Fruit fly (Drosophila melanogaster) whole organism, embryonic: ENCODE results near the gene ph-p.

Experiments
- Ada2b ChIP-seq: fragments of 200-800 bp; sonication (Bioruptor generic); IDR thresholded peaks from 2 replicates; pipeline ENCODE4 v1.3.6; 2022; ENCODE audit warnings: missing biosample characterization, missing genetic modification characterization
- B-H1 ChIP-seq: fragments of 200-800 bp; sonication (Bioruptor generic); IDR thresholded peaks from 3 replicates; pipeline ENCODE4 v1.3.6; 2022; ENCODE audit warnings: missing biosample characterization, missing genetic modification characterization
- Bdp1 ChIP-seq: fragments of 200-800 bp; sonication (Bioruptor generic); optimal IDR thresholded peaks from 3 replicates; lab custom pipeline; 2016; ENCODE audit warnings: missing biosample characterization, missing genetic modification characterization
- CG10959 ChIP-seq: fragments of 200-800 bp; sonication (Bioruptor generic); IDR thresholded peaks from 2 replicates; pipeline ENCODE4 v1.3.6; 2022; ENCODE audit warnings: missing biosample characterization, missing genetic modification characterization
- CG11398 ChIP-seq: fragments of 200-800 bp; sonication (Bioruptor generic); optimal IDR thresholded peaks from 2 replicates; lab custom pipeline; 2016; ENCODE audit warnings: missing biosample characterization, missing genetic modification characterization
- CG11695 ChIP-seq: fragments of 200-800 bp; sonication (Bioruptor generic); IDR thresholded peaks from 3 replicates; pipeline ENCODE4 v1.3.6; 2022; ENCODE audit warnings: missing biosample characterization, missing genetic modification characterization
- CG11696 ChIP-seq: fragments of 200-800 bp; sonication (Bioruptor generic); IDR thresholded peaks from 2 replicates; pipeline ENCODE4 v1.3.6; 2022; ENCODE audit warnings: missing biosample characterization, missing genetic modification characterization
- CG13775 ChIP-seq: fragments of 200-800 bp; sonication (Bioruptor generic); optimal IDR thresholded peaks from 3 replicates; lab custom pipeline; 2017; ENCODE audit warnings: missing biosample characterization, mild to moderate bottlenecking, missing genetic modification characterization
- CG14710 ChIP-seq: fragments of 200-800 bp; sonication (Bioruptor generic); optimal IDR thresholded peaks from 3 replicates; lab custom pipeline; 2019; ENCODE audit warnings: missing biosample characterization, mild to moderate bottlenecking, missing genetic modification characterization, moderate library complexity
- CG16863 ChIP-seq: fragments of 200-800 bp; sonication (Bioruptor generic); optimal IDR thresholded peaks from 3 replicates; lab custom pipeline; 2016; ENCODE audit warnings: missing biosample characterization, missing genetic modification characterization
- CG17829 ChIP-seq: fragments of 200-800 bp; optimal IDR thresholded peaks from 2 replicates; lab custom pipeline; 2019; ENCODE audit warnings: missing biosample characterization, mild to moderate bottlenecking, missing genetic modification characterization, moderate library complexity
- CG31441 ChIP-seq: fragments of 200-800 bp; sonication (Bioruptor generic); IDR thresholded peaks from 2 replicates; pipeline ENCODE4 v1.3.6; 2022; ENCODE audit warnings: missing biosample characterization, missing genetic modification characterization
- CG3407 ChIP-seq: fragments of 200-800 bp; sonication (Bioruptor generic); optimal IDR thresholded peaks from 2 replicates; lab custom pipeline; 2018; ENCODE audit warnings: missing biosample characterization, mild to moderate bottlenecking, missing genetic modification characterization
- CG34422 ChIP-seq: fragments of 200-800 bp; sonication (Bioruptor generic); IDR thresholded peaks from 3 replicates; pipeline ENCODE4 v1.3.6; 2022; ENCODE audit warnings: missing biosample characterization, missing genetic modification characterization
- CG4328 ChIP-seq: fragments of 200-800 bp; sonication (Bioruptor generic); optimal IDR thresholded peaks from 3 replicates; lab custom pipeline; 2017; ENCODE audit warnings: missing biosample characterization, missing genetic modification reagents, missing genetic modification characterization
- CG4404 ChIP-seq: fragments of 200-800 bp; sonication (Bioruptor generic); IDR thresholded peaks from 2 replicates; pipeline ENCODE4 v1.3.6; 2022; ENCODE audit warnings: missing biosample characterization, missing genetic modification characterization
- CG7745 ChIP-seq: fragments of 200-800 bp; sonication (Bioruptor generic); optimal IDR thresholded peaks from 2 replicates; lab custom pipeline; 2018; ENCODE audit warnings: missing biosample characterization, mild to moderate bottlenecking, missing genetic modification characterization, moderate library complexity
- CG7963 ChIP-seq: fragments of 200-800 bp; sonication (Bioruptor generic); IDR thresholded peaks from 3 replicates; pipeline ENCODE4 v1.3.6; 2022; ENCODE audit warnings: missing biosample characterization, missing genetic modification characterization; ENCODE audit not compliant: partially characterized antibody
- CG8089 ChIP-seq: fragments of 200-800 bp; sonication (Bioruptor generic); optimal IDR thresholded peaks from 3 replicates; lab custom pipeline; 2016; ENCODE audit warnings: missing biosample characterization, missing genetic modification characterization
- D19B ChIP-seq: fragments of 200-800 bp; sonication (Bioruptor generic); optimal IDR thresholded peaks from 2 replicates; lab custom pipeline; 2017; ENCODE audit warnings: missing biosample characterization, mild to moderate bottlenecking, missing genetic modification characterization
- Dek ChIP-seq: fragments of 200-800 bp; sonication (Bioruptor generic); optimal IDR thresholded peaks from 3 replicates; lab custom pipeline; 2019; ENCODE audit warnings: missing biosample characterization, mild to moderate bottlenecking, missing genetic modification characterization, moderate library complexity
- Dip2 ChIP-seq: fragments of 200-800 bp; sonication (Bioruptor generic); IDR thresholded peaks from 2 replicates; pipeline ENCODE4 v1.3.6; 2022; ENCODE audit warnings: missing biosample characterization, missing genetic modification characterization
- E2f1 ChIP-seq: fragments of 200-800 bp; sonication (Bioruptor generic); IDR thresholded peaks from 2 replicates; pipeline ENCODE4 v1.3.6; 2022; ENCODE audit warnings: missing biosample characterization, missing genetic modification characterization
- Fer3 ChIP-seq: fragments of 200-800 bp; sonication (Bioruptor generic); optimal IDR thresholded peaks from 2 replicates; lab custom pipeline; 2018; ENCODE audit warnings: missing biosample characterization, mild to moderate bottlenecking, missing genetic modification characterization, moderate library complexity
- Gsc ChIP-seq: fragments of 200-800 bp; sonication (Bioruptor generic); IDR thresholded peaks from 2 replicates; pipeline ENCODE4 v1.3.6; 2022; ENCODE audit warnings: missing biosample characterization, missing genetic modification characterization
- Hr3 ChIP-seq: fragments of 200-800 bp; sonication (Bioruptor generic); optimal IDR thresholded peaks from 3 replicates; lab custom pipeline; 2016; ENCODE audit warnings: missing biosample characterization, missing genetic modification characterization
- Hr78 ChIP-seq, 2 experiments: fragments of 200-800 bp in 1 of 2; fragments of >200 bp in 1 of 2; sonication (Bioruptor generic) in 1 of 2; optimal IDR thresholded peaks; 2 replicates each; lab custom pipeline; 2017 to 2019; ENCODE audit warnings: missing biosample characterization in 2 of 2, missing genetic modification characterization in 2 of 2, mild to moderate bottlenecking in 1 of 2, moderate library complexity in 1 of 2
- Lhr ChIP-seq: fragments of 200-800 bp; sonication (Bioruptor generic); optimal IDR thresholded peaks from 3 replicates; lab custom pipeline; 2017; ENCODE audit warnings: mild to moderate bottlenecking, missing biosample characterization, missing genetic modification reagents, missing genetic modification characterization
- Meics ChIP-seq: fragments of 200-800 bp; sonication (Bioruptor generic); optimal IDR thresholded peaks from 2 replicates; lab custom pipeline; 2017; ENCODE audit warnings: missing biosample characterization, mild to moderate bottlenecking, missing genetic modification characterization
- Myb ChIP-seq: fragments of 200-800 bp; sonication (Bioruptor generic); optimal IDR thresholded peaks from 2 replicates; lab custom pipeline; 2016; ENCODE audit warnings: missing biosample characterization, missing genetic modification characterization
- NfI ChIP-seq: fragments of 200-800 bp; sonication (Bioruptor generic); optimal IDR thresholded peaks from 3 replicates; lab custom pipeline; 2018; ENCODE audit warnings: missing biosample characterization, mild to moderate bottlenecking, missing genetic modification characterization, moderate library complexity
- Poxn ChIP-seq: fragments of 200-800 bp; sonication (Bioruptor generic); IDR thresholded peaks from 2 replicates; pipeline ENCODE4 v1.3.6; 2022; ENCODE audit warnings: missing biosample characterization, missing genetic modification characterization
- Ssrp ChIP-seq: fragments of 200-800 bp; sonication (Bioruptor generic); optimal IDR thresholded peaks from 2 replicates; lab custom pipeline; 2018; ENCODE audit warnings: missing biosample characterization, mild to moderate bottlenecking, missing genetic modification characterization, moderate library complexity
- cas ChIP-seq: fragments of 200-800 bp; sonication (Bioruptor generic); IDR thresholded peaks from 2 replicates; pipeline ENCODE4 v1.3.6; 2022; ENCODE audit warnings: missing biosample characterization, missing genetic modification characterization
- caup ChIP-seq: fragments of 200-800 bp; sonication (Bioruptor generic); optimal IDR thresholded peaks from 3 replicates; lab custom pipeline; 2017; ENCODE audit warnings: missing biosample characterization, mild to moderate bottlenecking, missing genetic modification characterization, moderate library complexity; ENCODE audit not compliant: severe bottlenecking
- crol ChIP-seq: fragments of 200-800 bp; sonication (Bioruptor generic); IDR thresholded peaks from 2 replicates; pipeline ENCODE4 v1.3.6; 2022; ENCODE audit warnings: missing biosample characterization, missing genetic modification characterization
- dpn ChIP-seq, 2 experiments: fragments of 200-800 bp; sonication (Bioruptor generic); optimal IDR thresholded peaks; 3 replicates each; lab custom pipeline; 2016; ENCODE audit warnings: missing biosample characterization in 2 of 2, missing genetic modification characterization in 2 of 2
- ems ChIP-seq: fragments of 200-800 bp; sonication (Bioruptor generic); optimal IDR thresholded peaks from 3 replicates; lab custom pipeline; 2016; ENCODE audit warnings: missing biosample characterization, missing genetic modification characterization
- fd64A ChIP-seq: fragments of 200-800 bp; sonication (Bioruptor generic); optimal IDR thresholded peaks from 3 replicates; lab custom pipeline; 2018; ENCODE audit warnings: missing biosample characterization, mild to moderate bottlenecking, missing genetic modification characterization
- fd96Cb ChIP-seq: fragments of 200-800 bp; sonication (Bioruptor generic); optimal IDR thresholded peaks from 2 replicates; lab custom pipeline; 2018; ENCODE audit warnings: missing biosample characterization, mild to moderate bottlenecking, missing genetic modification characterization, moderate library complexity
- hbn ChIP-seq: fragments of 200-800 bp; sonication (Bioruptor generic); IDR thresholded peaks from 2 replicates; pipeline ENCODE4 v1.3.6; 2022; ENCODE audit warnings: missing biosample characterization, missing genetic modification characterization; ENCODE audit not compliant: partially characterized antibody
- inv ChIP-seq: fragments of 200-800 bp; sonication (Bioruptor generic); IDR thresholded peaks from 2 replicates; pipeline ENCODE4 v1.3.6; 2022; ENCODE audit warnings: missing biosample characterization, missing genetic modification characterization; ENCODE audit not compliant: partially characterized antibody
- kah ChIP-seq: fragments of 200-800 bp; sonication (Bioruptor generic); optimal IDR thresholded peaks from 2 replicates; lab custom pipeline; 2018; ENCODE audit warnings: missing biosample characterization, mild to moderate bottlenecking, missing genetic modification characterization
- ken ChIP-seq: fragments of 200-800 bp; sonication (Bioruptor generic); IDR thresholded peaks from 3 replicates; pipeline ENCODE4 v1.3.6; 2022; ENCODE audit warnings: missing biosample characterization, missing genetic modification characterization
- mirr ChIP-seq: fragments of 200-800 bp; sonication (Bioruptor generic); optimal IDR thresholded peaks from 3 replicates; lab custom pipeline; 2018; ENCODE audit warnings: missing biosample characterization, mild to moderate bottlenecking, missing genetic modification characterization
- nom ChIP-seq: fragments of 200-800 bp; sonication (Bioruptor generic); optimal IDR thresholded peaks from 2 replicates; lab custom pipeline; 2017; ENCODE audit warnings: missing biosample characterization, missing genetic modification characterization, mild to moderate bottlenecking, moderate library complexity, missing genetic modification reagents
- p53 ChIP-seq: fragments of 200-800 bp; sonication (Bioruptor generic); optimal IDR thresholded peaks from 2 replicates; lab custom pipeline; 2016; ENCODE audit warnings: missing biosample characterization, missing genetic modification characterization
- seq ChIP-seq: fragments of 200-800 bp; sonication (Bioruptor generic); IDR thresholded peaks from 2 replicates; pipeline ENCODE4 v1.3.6; 2022; ENCODE audit warnings: missing biosample characterization, missing genetic modification characterization
- slbo ChIP-seq: fragments of 200-800 bp; sonication (Bioruptor generic); IDR thresholded peaks from 2 replicates; pipeline ENCODE4 v1.3.6; 2022; ENCODE audit warnings: missing biosample characterization, missing genetic modification characterization
- stwl ChIP-seq: fragments of 200-800 bp; sonication (Bioruptor generic); optimal IDR thresholded peaks from 3 replicates; lab custom pipeline; 2018; ENCODE audit warnings: missing biosample characterization, mild to moderate bottlenecking, missing genetic modification characterization, moderate library complexity
- vnd ChIP-seq: fragments of 200-800 bp; sonication (Bioruptor generic); IDR thresholded peaks from 3 replicates; pipeline ENCODE4 v1.3.6; 2022; ENCODE audit warnings: missing biosample characterization, missing genetic modification characterization; ENCODE audit not compliant: partially characterized antibody
- wek ChIP-seq: fragments of 200-800 bp; sonication (Bioruptor generic); optimal IDR thresholded peaks from 3 replicates; lab custom pipeline; 2018; ENCODE audit warnings: missing biosample characterization, mild to moderate bottlenecking, missing genetic modification characterization, moderate library complexity

Gene ph-p

dm6 chrX:2106367-2106766 lies 31.8 kb downstream of the ph-p start (continued):
- no peak for TF ChIP-seq slbo (GFP tag; lab: Robert Waterston, UW)
- TF ChIP-seq Hr78 (GFP tag; optimal IDR thresholded peaks at IDR 0.05; lab: Kevin White, UChicago): no peak
- no peak for TF ChIP-seq CG7745
- TF ChIP-seq Ssrp: no peak
- no peak for TF ChIP-seq Lhr
- no peak for TF ChIP-seq CG16863 (GFP tag; lab: Kevin White, UChicago)
- peak; percentile 12 for TF ChIP-seq mirr (GFP tag; lab: Kevin White, UChicago)
- TF ChIP-seq B-H1: no peak
- no peak for TF ChIP-seq CG4404
- TF ChIP-seq seq (GFP tag; lab: Robert Waterston, UW): no peak
- TF ChIP-seq dpn (GFP tag; optimal IDR thresholded peaks at IDR 0.05; lab: Kevin White, UChicago): no peak
- no peak for TF ChIP-seq Myb (GFP tag; lab: Kevin White, UChicago)
- TF ChIP-seq hbn (GFP tag; lab: Robert Waterston, UW): no peak
- TF ChIP-seq CG31441 (GFP tag; lab: Robert Waterston, UW): no peak
- TF ChIP-seq Meics (GFP tag; lab: Kevin White, UChicago): peak; percentile 6
- TF ChIP-seq cas (GFP tag; lab: Robert Waterston, UW): no peak
- no peak for TF ChIP-seq ken (GFP tag; lab: Robert Waterston, UW)
- TF ChIP-seq ems (GFP tag; lab: Kevin White, UChicago): no peak
- no peak for TF ChIP-seq Dip2 (GFP tag; lab: Robert Waterston, UW)
- no peak for TF ChIP-seq E2f1
- no peak for TF ChIP-seq Bdp1 (GFP tag; lab: Kevin White, UChicago)
- peak; percentile 31 for TF ChIP-seq NfI
- no peak for TF ChIP-seq CG14710
- TF ChIP-seq CG10959 (GFP tag; lab: Robert Waterston, UW): no peak
- no peak for TF ChIP-seq CG3407 (GFP tag; lab: Kevin White, UChicago)
- no peak for TF ChIP-seq Gsc (GFP tag; lab: Robert Waterston, UW)
- peak; percentile 12 for TF ChIP-seq Fer3 (tag; lab: Kevin White, UChicago)
- TF ChIP-seq CG11398 (GFP tag; lab: Kevin White, UChicago): no peak
- TF ChIP-seq CG7963 (GFP tag; lab: Robert Waterston, UW): no peak
- TF ChIP-seq Dek (tag; lab: Kevin White, UChicago): no peak
- no peak for TF ChIP-seq kah
- TF ChIP-seq fd96Cb (tag; lab: Kevin White, UChicago): no peak
- no peak for TF ChIP-seq CG34422 (GFP tag; lab: Robert Waterston, UW)
- no peak for TF ChIP-seq Ada2b (GFP tag; lab: Robert Waterston, UW)
- peak; percentile 13 for TF ChIP-seq stwl (tag; lab: Kevin White, UChicago)
- TF ChIP-seq CG13775 (GFP tag; lab: Kevin White, UChicago): peak; percentile 3
- no peak for TF ChIP-seq CG4328
- TF ChIP-seq CG11695 (GFP tag; lab: Robert Waterston, UW): no peak
- no peak for TF ChIP-seq fd64A
- TF ChIP-seq D19B (GFP tag; lab: Kevin White, UChicago): no peak
- no peak for TF ChIP-seq CG11696
- no peak for TF ChIP-seq inv (GFP tag; lab: Robert Waterston, UW)
- no peak for TF ChIP-seq vnd (GFP tag; lab: Robert Waterston, UW)
- TF ChIP-seq p53 (GFP tag; lab: Kevin White, UChicago): no peak
- TF ChIP-seq CG17829 (tag; lab: Kevin White, UChicago): no peak
- no peak for TF ChIP-seq caup (GFP tag; lab: Kevin White, UChicago)
- peak; percentile 28; the same call in 1 of the 2 replicates for TF ChIP-seq crol (GFP tag; lab: Robert Waterston, UW)
- no peak for TF ChIP-seq Poxn (GFP tag; lab: Robert Waterston, UW)
- no peak for TF ChIP-seq CG8089 (GFP tag; lab: Kevin White, UChicago)
- no peak for TF ChIP-seq nom
- TF ChIP-seq Hr3 (GFP tag; lab: Kevin White, UChicago): no peak
- TF ChIP-seq wek (GFP tag; lab: Kevin White, UChicago): no peak
